Fruit fly (Drosophila melanogaster): ENCODE results near the gene CG12605.

dm6 chr3L:3912134-3912533, 52.4 kb downstream of the CG12605 start:
- TF ChIP-seq Blimp-1 (GFP tag; optimal IDR thresholded peaks at IDR 0.05): no peak
- no peak for TF ChIP-seq Hr38 (GFP tag; optimal IDR thresholded peaks at IDR 0.05)
- TF ChIP-seq CG16779 (tag; optimal IDR thresholded peaks at IDR 0.05): no peak
- TF ChIP-seq Smox (GFP tag; optimal IDR thresholded peaks at IDR 0.05): no peak
- no peak for TF ChIP-seq CG3919 (GFP tag; optimal IDR thresholded peaks at IDR 0.05)
- no peak for TF ChIP-seq Eip75B (GFP tag; optimal IDR thresholded peaks at IDR 0.05)
- TF ChIP-seq CG10631 (GFP tag; optimal IDR thresholded peaks at IDR 0.05): no peak

Measured in whole organism, prepupa.